Worm (Caenorhabditis elegans) whole organism, L1 larva: ENCODE measurements around the gene acr-18.

Experiments used
- C04F5.9 ChIP-seq: sonication (generic microtip); optimal IDR thresholded peaks from 2 replicates; lab custom pipeline; 2016; ENCODE audit warnings: missing genetic modification characterization, missing compliant biosample characterization
- C34B4.2 ChIP-seq: sonication (generic microtip); optimal IDR thresholded peaks from 2 replicates; lab custom pipeline; 2017; ENCODE audit warnings: mild to moderate bottlenecking, missing genetic modification characterization, missing compliant biosample characterization
- aha-1 ChIP-seq: fragments of 150-350 bp; optimal IDR thresholded peaks from 2 replicates; lab custom pipeline; 2014; ENCODE audit warnings: missing biosample characterization, missing genetic modification characterization
- aly-2 ChIP-seq: fragments of 150-350 bp; optimal IDR thresholded peaks from 2 replicates; lab custom pipeline; 2014; ENCODE audit warnings: missing biosample characterization, missing genetic modification characterization
- blmp-1 ChIP-seq: fragments of 150-350 bp; optimal IDR thresholded peaks from 2 replicates; lab custom pipeline; 2014; ENCODE audit warnings: missing biosample characterization, missing genetic modification characterization
- ceh-63 ChIP-seq: fragments of 200-800 bp; sonication (Bioruptor generic); optimal IDR thresholded peaks from 2 replicates; lab custom pipeline; 2018; ENCODE audit warnings: mild to moderate bottlenecking, missing genetic modification characterization, missing compliant biosample characterization
- ceh-82 ChIP-seq, 3 experiments: fragments of 150-350 bp in 1 of 3; sonication (generic microtip) in 2 of 3; optimal IDR thresholded peaks; 2 replicates each; lab custom pipeline; 2014 to 2017; ENCODE audit warnings: missing biosample characterization in 3 of 3, missing genetic modification characterization in 3 of 3
- dsc-1 ChIP-seq: sonication (generic microtip); optimal IDR thresholded peaks from 2 replicates; lab custom pipeline; 2016; ENCODE audit warnings: mild to moderate bottlenecking, missing genetic modification characterization, missing compliant biosample characterization
- efl-1 ChIP-seq, 4 experiments: fragments of 150-350 bp; optimal IDR thresholded peaks in 3 of 4; peaks in 1 of 4; 1 replicate in 1 of 4; 2 replicates in 3 of 4; lab custom pipeline; 2014; ENCODE audit warnings: missing biosample characterization in 2 of 4, missing genetic modification characterization in 2 of 4, missing genetic modification reagents in 2 of 4
- egl-13 ChIP-seq: sonication (generic microtip); optimal IDR thresholded peaks from 2 replicates; lab custom pipeline; 2016; ENCODE audit warnings: missing genotype, missing genetic modification reagents, missing genetic modification characterization, missing compliant biosample characterization
- ets-5 ChIP-seq: fragments of 200-800 bp; sonication (Bioruptor generic); IDR thresholded peaks from 2 replicates; pipeline ENCODE4 v1.3.6; 2022; ENCODE audit warnings: missing genetic modification characterization, missing compliant biosample characterization
- fkh-10 ChIP-seq: sonication (generic microtip); optimal IDR thresholded peaks from 2 replicates; lab custom pipeline; 2017; ENCODE audit warnings: missing biosample characterization, missing genetic modification reagents, missing genetic modification characterization
- fkh-4 ChIP-seq: sonication (generic microtip); optimal IDR thresholded peaks from 2 replicates; lab custom pipeline; 2016; ENCODE audit warnings: missing compliant biosample characterization, missing genetic modification characterization, borderline replicate concordance
- fkh-8 ChIP-seq: sonication (generic microtip); optimal IDR thresholded peaks from 2 replicates; lab custom pipeline; 2016; ENCODE audit warnings: mild to moderate bottlenecking, missing genetic modification characterization, missing compliant biosample characterization
- hlh-17 ChIP-seq: fragments of 200-800 bp; sonication (Bioruptor generic); optimal IDR thresholded peaks from 2 replicates; lab custom pipeline; 2018; ENCODE audit warnings: missing genetic modification characterization, mild to moderate bottlenecking, missing compliant biosample characterization, moderate library complexity, borderline replicate concordance
- isw-1 ChIP-seq: fragments of 200-800 bp; sonication (Bioruptor generic); IDR thresholded peaks from 2 replicates; pipeline ENCODE4 v1.3.6; 2022; ENCODE audit warnings: missing genetic modification characterization, missing compliant biosample characterization
- lin-14 ChIP-seq: fragments of 200-800 bp; sonication (Bioruptor generic); optimal IDR thresholded peaks from 2 replicates; lab custom pipeline; 2018; ENCODE audit warnings: mild to moderate bottlenecking, missing genetic modification characterization, moderate library complexity, missing compliant biosample characterization
- lin-15B ChIP-seq: fragments of 150-350 bp; sonication (generic microtip); optimal IDR thresholded peaks from 3 replicates; lab custom pipeline; 2014; ENCODE audit warnings: missing biosample characterization, missing genetic modification characterization
- lin-35 ChIP-seq, 2 experiments: fragments of 150-350 bp; optimal IDR thresholded peaks; 2 replicates each; lab custom pipeline; 2014; ENCODE audit warnings: missing biosample characterization in 2 of 2, missing genetic modification characterization in 2 of 2, missing genetic modification reagents in 2 of 2
- lin-39 ChIP-seq: fragments of 150-350 bp; optimal IDR thresholded peaks from 2 replicates; lab custom pipeline; 2014; ENCODE audit warnings: missing biosample characterization, missing genetic modification reagents, missing genetic modification characterization
- lir-3 ChIP-seq: sonication (generic microtip); optimal IDR thresholded peaks from 2 replicates; lab custom pipeline; 2016; ENCODE audit warnings: mild to moderate bottlenecking, missing genetic modification characterization, moderate library complexity, missing compliant biosample characterization; ENCODE audit not compliant: poor library complexity
- mep-1 ChIP-seq: fragments of 150-350 bp; optimal IDR thresholded peaks from 2 replicates; lab custom pipeline; 2014; ENCODE audit warnings: missing biosample characterization, missing genetic modification characterization
- nhr-12 ChIP-seq: sonication (generic microtip); optimal IDR thresholded peaks from 2 replicates; lab custom pipeline; 2017; ENCODE audit warnings: missing biosample characterization, missing genetic modification characterization
- nhr-237 ChIP-seq: fragments of 150-350 bp; optimal IDR thresholded peaks from 2 replicates; lab custom pipeline; 2014; ENCODE audit warnings: missing biosample characterization, missing genetic modification characterization
- nhr-47 ChIP-seq: sonication (generic microtip); optimal IDR thresholded peaks from 2 replicates; lab custom pipeline; 2016; ENCODE audit warnings: mild to moderate bottlenecking, missing genetic modification characterization, moderate library complexity, missing compliant biosample characterization
- nhr-71 ChIP-seq: sonication (generic microtip); optimal IDR thresholded peaks from 2 replicates; lab custom pipeline; 2016; ENCODE audit warnings: mild to moderate bottlenecking, missing genetic modification characterization, moderate library complexity, missing compliant biosample characterization
- nhr-77 ChIP-seq: fragments of 150-350 bp; optimal IDR thresholded peaks from 2 replicates; lab custom pipeline; 2014; ENCODE audit warnings: missing biosample characterization, missing genetic modification characterization
- nhr-84 ChIP-seq: sonication (generic microtip); optimal IDR thresholded peaks from 2 replicates; lab custom pipeline; 2017; ENCODE audit warnings: missing biosample characterization, missing genetic modification characterization
- nhr-85 ChIP-seq: sonication (generic microtip); peaks from one replicate; lab custom pipeline; 2016; ENCODE audit warnings: missing genetic modification characterization, inconsistent platforms, missing compliant biosample characterization
- pqm-1 ChIP-seq: sonication (generic microtip); optimal IDR thresholded peaks from 3 replicates; lab custom pipeline; 2017; ENCODE audit warnings: missing biosample characterization, missing genetic modification characterization
- rnt-1 ChIP-seq: sonication (generic microtip); optimal IDR thresholded peaks from 2 replicates; lab custom pipeline; 2016; ENCODE audit warnings: mild to moderate bottlenecking, missing genetic modification characterization, moderate library complexity, missing compliant biosample characterization
- skn-1 ChIP-seq: fragments of 150-350 bp; optimal IDR thresholded peaks from 2 replicates; lab custom pipeline; 2014; ENCODE audit warnings: missing biosample characterization, missing genetic modification characterization
- snpc-4 ChIP-seq: fragments of 150-350 bp; optimal IDR thresholded peaks from 2 replicates; lab custom pipeline; 2014; ENCODE audit warnings: missing biosample characterization, missing genetic modification characterization
- snu-23 ChIP-seq: sonication (generic microtip); optimal IDR thresholded peaks from 2 replicates; lab custom pipeline; 2016; ENCODE audit warnings: missing genetic modification characterization, missing compliant biosample characterization
- sox-4 ChIP-seq: sonication (generic microtip); optimal IDR thresholded peaks from 2 replicates; lab custom pipeline; 2016; ENCODE audit warnings: missing genetic modification characterization, missing compliant biosample characterization
- sptf-1 ChIP-seq: fragments of 150-350 bp; optimal IDR thresholded peaks from 2 replicates; lab custom pipeline; 2014; ENCODE audit warnings: missing biosample characterization, missing genetic modification characterization
- swsn-7 ChIP-seq: sonication (generic microtip); optimal IDR thresholded peaks from 2 replicates; lab custom pipeline; 2016; ENCODE audit warnings: missing genetic modification characterization, missing compliant biosample characterization
- tlp-1 ChIP-seq: fragments of 150-350 bp; optimal IDR thresholded peaks from 2 replicates; lab custom pipeline; 2014; ENCODE audit warnings: missing biosample characterization, missing genetic modification characterization
- unc-30 ChIP-seq: sonication (generic microtip); optimal IDR thresholded peaks from 2 replicates; lab custom pipeline; 2017; ENCODE audit warnings: missing biosample characterization, missing genetic modification characterization
- unc-86 ChIP-seq: sonication (generic microtip); optimal IDR thresholded peaks from 2 replicates; lab custom pipeline; 2016; ENCODE audit warnings: missing genetic modification characterization, missing compliant biosample characterization
- unc-98 ChIP-seq: fragments of 200-800 bp; sonication (Bioruptor generic); IDR thresholded peaks from 2 replicates; pipeline ENCODE4 v1.3.6; 2022; ENCODE audit warnings: missing genetic modification characterization, missing compliant biosample characterization
- xbp-1 ChIP-seq: sonication (generic microtip); optimal IDR thresholded peaks from 2 replicates; lab custom pipeline; 2016; ENCODE audit warnings: missing genetic modification characterization, missing compliant biosample characterization
- zag-1 ChIP-seq: fragments of 150-350 bp; optimal IDR thresholded peaks from 2 replicates; lab custom pipeline; 2014; ENCODE audit warnings: missing biosample characterization, missing genetic modification characterization
- zip-4 ChIP-seq: fragments of 200-800 bp; sonication (Bioruptor generic); optimal IDR thresholded peaks from 2 replicates; lab custom pipeline; 2018; ENCODE audit warnings: mild to moderate bottlenecking, missing genetic modification characterization, moderate library complexity, missing compliant biosample characterization
- ztf-4 ChIP-seq: fragments of 150-350 bp; optimal IDR thresholded peaks from 2 replicates; lab custom pipeline; 2014; ENCODE audit warnings: missing biosample characterization, missing genetic modification characterization

acr-18 gene

ce11 chrV:15520398-15520797 lies 38.5 kb downstream of the acr-18 start:
- no peak for TF ChIP-seq nhr-12
- TF ChIP-seq lir-3 (tag; lab: Kevin White, UChicago), result no peak
- TF ChIP-seq nhr-77, result no peak
- TF ChIP-seq sox-4 (tag; lab: Kevin White, UChicago), result no peak
- peak; percentile 43 for TF ChIP-seq lin-14 (GFP tag; lab: Kevin White, UChicago)

DNA sequence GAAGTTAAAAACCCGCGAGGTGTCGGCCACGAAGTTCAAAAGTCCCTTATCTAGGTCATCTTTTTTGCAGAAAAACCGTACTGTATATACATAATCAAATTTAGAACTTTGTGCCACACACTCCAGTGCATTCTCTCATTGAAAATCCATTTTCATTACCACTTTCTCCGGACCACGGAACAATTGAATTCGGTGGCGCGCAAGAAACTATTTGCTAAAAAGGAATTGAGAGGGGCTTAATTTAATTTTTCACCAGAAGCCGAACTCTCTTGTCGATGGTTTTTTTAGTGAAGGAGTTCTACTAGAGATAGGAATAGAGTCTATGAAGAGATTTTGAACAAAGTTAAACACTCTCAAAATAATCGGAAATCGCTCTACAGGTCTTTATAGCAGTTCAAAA lies 39.1 kb downstream of the acr-18 start:
- TF ChIP-seq sptf-1 (tag; lab: Kevin White, UChicago), result no peak
- TF ChIP-seq nhr-47 (tag; lab: Kevin White, UChicago), result no peak
- no peak for TF ChIP-seq aha-1 (tag; lab: Kevin White, UChicago)
- TF ChIP-seq isw-1 (GFP tag; lab: Robert Waterston, UW), result no peak

DNA sequence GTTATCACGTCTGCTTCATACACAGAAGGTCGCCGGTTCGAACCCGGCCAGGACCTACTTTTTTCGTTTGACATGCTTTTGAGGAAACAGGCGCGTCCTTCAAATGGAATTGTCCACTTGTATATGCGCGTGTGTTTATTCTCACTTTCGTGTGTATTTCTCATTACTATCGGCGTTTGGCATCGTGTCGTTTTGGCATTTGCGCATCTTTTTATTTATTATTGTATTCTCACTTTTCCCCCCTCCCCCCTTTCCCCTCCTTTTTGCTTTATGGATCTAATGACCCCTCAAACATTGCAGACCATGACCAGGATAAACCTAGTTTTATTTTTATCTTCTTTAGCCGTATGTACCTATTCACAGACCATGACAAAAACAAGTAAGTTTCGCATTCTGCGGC lies 41.5 kb downstream of the acr-18 start, which contains the start of gene F21A3.3:
Gene F21A3.3, plus strand, starts transcription at position 301 of the 400 bp plus-strand sequence.
- TF ChIP-seq blmp-1 (tag; lab: Kevin White, UChicago) (peak; percentile 69), lin-14 (GFP tag; lab: Kevin White, UChicago) (peak; percentile 24), ztf-4 (no peak), efl-1 (optimal IDR thresholded peaks at IDR 0.05; lab: Kevin White, UChicago) (no peak), efl-1 (GFP tag; optimal IDR thresholded peaks at IDR 0.05 in 1 of 2; lab: Kevin White, UChicago) (no peak), pqm-1 (tag; lab: Kevin White, UChicago) (no peak), nhr-85 (tag; lab: Kevin White, UChicago) (peak; percentile 35)

- no peak for TF ChIP-seq xbp-1 (tag; lab: Kevin White, UChicago)
Measured at ce11 chrV:15516476-15516875, 42.5 kb downstream of the acr-18 start.

DNA sequence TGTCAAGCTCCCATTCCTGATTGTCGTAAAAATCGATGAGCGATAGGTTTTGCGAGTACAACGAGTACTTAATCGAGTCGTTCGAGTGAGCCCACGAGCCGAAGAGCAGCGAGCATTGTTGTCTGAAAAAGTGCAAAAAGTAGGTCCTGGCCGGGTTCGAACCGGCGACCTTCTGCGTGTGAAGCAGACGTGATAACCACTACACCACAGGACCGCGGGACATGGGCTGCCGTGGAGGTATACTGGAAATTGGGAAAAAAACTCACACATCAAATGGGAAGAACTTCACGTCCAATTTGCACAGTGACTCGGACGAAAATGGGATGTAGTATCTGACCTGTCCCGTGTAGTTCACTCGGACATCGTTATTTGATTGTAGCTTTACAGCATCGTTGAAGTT lies 43.6 kb downstream of the acr-18 start:
- TF ChIP-seq fkh-10 (GFP tag; lab: Kevin White, UChicago), result no peak
- TF ChIP-seq lin-15B, result no peak
- TF ChIP-seq nhr-237 (tag; lab: Kevin White, UChicago), result no peak
- TF ChIP-seq ceh-82 (tag; optimal IDR thresholded peaks at IDR 0.05; lab: Kevin White, UChicago), result no peak
- no peak for TF ChIP-seq zip-4 (GFP tag; lab: Kevin White, UChicago)
- no peak for TF ChIP-seq swsn-7 (tag; lab: Kevin White, UChicago)
- no peak for TF ChIP-seq zag-1 (tag; lab: Kevin White, UChicago)
- TF ChIP-seq unc-98 (GFP tag; lab: Robert Waterston, UW), result no peak
- no peak for TF ChIP-seq nhr-84
- peak; percentile 53 for TF ChIP-seq rnt-1 (tag; lab: Kevin White, UChicago)
- no peak for TF ChIP-seq dsc-1 (tag; lab: Kevin White, UChicago)
- no peak for TF ChIP-seq egl-13
- no peak for TF ChIP-seq C34B4.2 (tag; lab: Kevin White, UChicago)
- TF ChIP-seq lin-39 (tag; lab: Kevin White, UChicago), result no peak
- TF ChIP-seq snpc-4 (tag; lab: Kevin White, UChicago), result no peak
- no peak for TF ChIP-seq ets-5
- TF ChIP-seq nhr-71 (tag; lab: Kevin White, UChicago), result peak; percentile 19
- no peak for TF ChIP-seq aly-2 (tag; lab: Kevin White, UChicago)
- peak in 1 of 2 experiments; percentile 52 for TF ChIP-seq lin-35 (GFP tag; optimal IDR thresholded peaks at IDR 0.05; lab: Kevin White, UChicago)
- TF ChIP-seq ztf-4, result no peak
- TF ChIP-seq hlh-17 (GFP tag; lab: Kevin White, UChicago), result no peak
- no peak for TF ChIP-seq ceh-63 (GFP tag; lab: Kevin White, UChicago)
- TF ChIP-seq nhr-85 (tag; lab: Kevin White, UChicago), result no peak
- no peak for TF ChIP-seq fkh-4 (tag; lab: Kevin White, UChicago)
- TF ChIP-seq unc-86, result no peak
- TF ChIP-seq lir-3 (tag; lab: Kevin White, UChicago), result no peak
- no peak for TF ChIP-seq fkh-8
- no peak for TF ChIP-seq efl-1 (optimal IDR thresholded peaks at IDR 0.05; lab: Kevin White, UChicago)
- TF ChIP-seq efl-1 (GFP tag; optimal IDR thresholded peaks at IDR 0.05 in 1 of 2; lab: Kevin White, UChicago), result peak in 1 of 2 experiments; percentile 90
- no peak for TF ChIP-seq tlp-1
- TF ChIP-seq snu-23, result no peak
- TF ChIP-seq aha-1 (tag; lab: Kevin White, UChicago), result no peak
- no peak for TF ChIP-seq C04F5.9
- TF ChIP-seq unc-30, result no peak
- peak; percentile 2 for TF ChIP-seq lin-14 (GFP tag; lab: Kevin White, UChicago)
- TF ChIP-seq skn-1 (tag; lab: Kevin White, UChicago), result no peak
- TF ChIP-seq mep-1, result no peak
